Worm (Caenorhabditis elegans) whole organism, early embryonic: ENCODE measurements around the gene F56D6.21.

ENCODE experiments used
- B0310.2 ChIP-seq: sonication (generic microtip); optimal IDR thresholded peaks from 2 replicates; lab custom pipeline; 2016; ENCODE audit warnings: mild to moderate bottlenecking, missing genetic modification characterization, missing compliant biosample characterization
- F13C5.2 ChIP-seq: sonication (generic microtip); optimal IDR thresholded peaks from 2 replicates; lab custom pipeline; 2017; ENCODE audit warnings: mild to moderate bottlenecking, missing genetic modification characterization, inconsistent platforms, missing compliant biosample characterization
- aly-1 ChIP-seq: sonication (generic microtip); optimal IDR thresholded peaks from 2 replicates; lab custom pipeline; 2016; ENCODE audit warnings: missing genetic modification characterization, missing compliant biosample characterization
- ama-1 ChIP-seq: fragments of 150-350 bp; optimal IDR thresholded peaks from 2 replicates; lab custom pipeline; 2014
- ceh-13 ChIP-seq: fragments of 200-800 bp; sonication (Bioruptor generic); optimal IDR thresholded peaks from 2 replicates; lab custom pipeline; 2018; ENCODE audit warnings: mild to moderate bottlenecking, missing genetic modification characterization, missing compliant biosample characterization
- ceh-36 ChIP-seq: sonication (generic microtip); optimal IDR thresholded peaks from 2 replicates; lab custom pipeline; 2016; ENCODE audit warnings: missing genetic modification characterization, inconsistent platforms, missing compliant biosample characterization
- ets-7 ChIP-seq: sonication (generic microtip); optimal IDR thresholded peaks from 2 replicates; lab custom pipeline; 2016; ENCODE audit warnings: missing genotype, missing genetic modification characterization, missing compliant biosample characterization
- flt-1 ChIP-seq: fragments of 200-800 bp; sonication (Bioruptor generic); IDR thresholded peaks from 2 replicates; pipeline ENCODE4 v1.3.6; 2022; ENCODE audit warnings: missing genetic modification characterization, missing compliant biosample characterization
- hmbx-1 ChIP-seq: sonication (generic microtip); optimal IDR thresholded peaks from 2 replicates; lab custom pipeline; 2016; ENCODE audit warnings: mild to moderate bottlenecking, missing genetic modification characterization, missing compliant biosample characterization
- hmg-4 ChIP-seq: fragments of 200-800 bp; sonication (Bioruptor generic); optimal IDR thresholded peaks from 2 replicates; lab custom pipeline; 2018; ENCODE audit warnings: mild to moderate bottlenecking, missing genetic modification characterization, missing compliant biosample characterization
- hnd-1 ChIP-seq: sonication (generic microtip); optimal IDR thresholded peaks from 2 replicates; lab custom pipeline; 2016; ENCODE audit warnings: missing genetic modification characterization, missing compliant biosample characterization
- pes-1 ChIP-seq: fragments of 200-800 bp; sonication (Bioruptor generic); IDR thresholded peaks from 2 replicates; pipeline ENCODE4 v1.3.6; 2022; ENCODE audit warnings: missing genetic modification reagents, missing genetic modification characterization, missing compliant biosample characterization
- scrt-1 ChIP-seq: fragments of 200-800 bp; sonication (Bioruptor generic); IDR thresholded peaks from 2 replicates; pipeline ENCODE4 v1.3.6; 2022; ENCODE audit warnings: missing genetic modification characterization, missing compliant biosample characterization
- sea-1 ChIP-seq: fragments of 200-800 bp; sonication (Bioruptor generic); conservative IDR thresholded peaks from 2 replicates; pipeline ENCODE4 v1.3.6; 2022; ENCODE audit warnings: missing genetic modification characterization, missing compliant biosample characterization
- tbx-11 ChIP-seq: fragments of 200-800 bp; sonication (Bioruptor generic); IDR thresholded peaks from 2 replicates; pipeline ENCODE4 v1.3.6; 2022; ENCODE audit warnings: missing genetic modification characterization, missing compliant biosample characterization
- tbx-37 ChIP-seq: fragments of 200-800 bp; sonication (Bioruptor generic); conservative IDR thresholded peaks from 2 replicates; pipeline ENCODE4 v1.3.6; 2022; ENCODE audit warnings: missing genetic modification reagents, missing genetic modification characterization, missing compliant biosample characterization
- tra-4 ChIP-seq: sonication (generic microtip); optimal IDR thresholded peaks from 2 replicates; lab custom pipeline; 2017; ENCODE audit warnings: missing genetic modification characterization, missing compliant biosample characterization

The F56D6.21 gene

ce11 chrIV:3878283-3878938 lies 26.3 kb upstream of the F56D6.21 start, which contains the start of gene F37C4.6:
TSS of gene F37C4.6 (minus strand) at chrIV:3878333.
- TF ChIP-seq tbx-37 (GFP tag; lab: Robert Waterston, UW) (no peak), hmbx-1 (tag; lab: Kevin White, UChicago) (no peak), sea-1 (no peak), scrt-1 (no peak), tbx-11 (no peak), flt-1 (GFP tag; lab: Robert Waterston, UW) (no peak), ets-7 (tag; lab: Kevin White, UChicago) (no peak)

DNA sequence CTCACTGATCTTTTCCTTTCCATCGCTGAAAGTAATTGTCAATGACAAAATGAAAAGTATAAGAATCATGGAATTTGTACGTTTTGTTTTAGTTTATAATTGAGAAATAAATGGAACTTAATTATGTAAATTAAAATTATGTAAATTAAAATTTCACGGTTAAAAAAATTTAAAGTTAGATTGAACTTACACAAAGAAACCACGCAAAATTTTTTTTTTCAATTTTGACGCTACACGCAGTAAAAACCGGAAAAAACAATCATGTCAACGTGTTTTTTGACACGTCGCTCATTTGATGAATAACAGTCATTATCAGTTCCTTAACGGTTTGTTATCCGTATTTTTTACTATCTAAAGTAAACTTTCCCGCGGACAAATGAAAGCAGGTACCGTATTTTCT lies 23.6 kb upstream of the F56D6.21 start, which contains the start of the genes F37C4.8 and oac-23:
TSS of gene F37C4.8 (minus strand) at position 101 of the 400 bp plus-strand sequence.
TSS of gene oac-23 (plus strand) at position 323 of the 400 bp plus-strand sequence.
- TF ChIP-seq F13C5.2 (tag; lab: Kevin White, UChicago) (no peak), flt-1 (GFP tag; lab: Robert Waterston, UW) (no peak), B0310.2 (tag; lab: Kevin White, UChicago) (no peak), tbx-37 (GFP tag; lab: Robert Waterston, UW) (no peak), sea-1 (no peak), hnd-1 (tag; lab: Kevin White, UChicago) (no peak), hmbx-1 (tag; lab: Kevin White, UChicago) (no peak), ceh-36 (tag; lab: Kevin White, UChicago) (no peak), ceh-13 (no peak), ama-1 (lab: Kevin White, UChicago) (no peak), scrt-1 (no peak), hmg-4 (GFP tag; lab: Kevin White, UChicago) (no peak), pes-1 (GFP tag; lab: Robert Waterston, UW) (no peak), aly-1 (no peak), ets-7 (tag; lab: Kevin White, UChicago) (no peak), tra-4 (tag; lab: Kevin White, UChicago) (no peak), tbx-11 (no peak)

DNA sequence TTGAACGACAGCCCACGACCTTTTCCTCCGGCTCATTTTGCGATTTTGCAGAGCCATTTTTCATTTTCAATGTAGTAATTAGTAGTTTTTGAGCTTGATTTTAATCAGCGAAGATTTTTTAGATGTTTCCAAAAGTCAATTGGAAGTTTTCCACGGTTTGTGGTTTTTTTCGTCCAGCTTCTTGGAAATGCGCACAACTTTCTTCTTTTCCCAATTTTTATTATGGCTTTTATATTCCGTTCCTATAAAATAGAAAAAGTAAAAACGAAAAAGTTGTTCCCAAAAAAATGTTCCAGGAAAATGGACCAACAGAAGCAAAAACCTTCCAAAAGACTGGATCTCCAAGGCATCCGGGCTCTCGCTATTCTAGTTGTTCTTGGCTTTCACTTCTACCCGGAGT lies 19.4 kb upstream of the F56D6.21 start, which contains the start of gene oac-22:
TSS of gene oac-22 (plus strand) at position 301 of the 400 bp plus-strand sequence.
- TF ChIP-seq hnd-1 (tag; lab: Kevin White, UChicago) (no peak), ama-1 (lab: Kevin White, UChicago) (no peak), tra-4 (tag; lab: Kevin White, UChicago) (no peak), ceh-13 (no peak), aly-1 (no peak), ets-7 (tag; lab: Kevin White, UChicago) (no peak), B0310.2 (tag; lab: Kevin White, UChicago) (no peak), ceh-36 (tag; lab: Kevin White, UChicago) (no peak), scrt-1 (no peak), tbx-37 (GFP tag; lab: Robert Waterston, UW) (no peak), sea-1 (no peak), pes-1 (GFP tag; lab: Robert Waterston, UW) (no peak), tbx-11 (no peak), hmbx-1 (tag; lab: Kevin White, UChicago) (no peak), flt-1 (GFP tag; lab: Robert Waterston, UW) (no peak), F13C5.2 (tag; lab: Kevin White, UChicago) (no peak), hmg-4 (GFP tag; lab: Kevin White, UChicago) (no peak)

DNA sequence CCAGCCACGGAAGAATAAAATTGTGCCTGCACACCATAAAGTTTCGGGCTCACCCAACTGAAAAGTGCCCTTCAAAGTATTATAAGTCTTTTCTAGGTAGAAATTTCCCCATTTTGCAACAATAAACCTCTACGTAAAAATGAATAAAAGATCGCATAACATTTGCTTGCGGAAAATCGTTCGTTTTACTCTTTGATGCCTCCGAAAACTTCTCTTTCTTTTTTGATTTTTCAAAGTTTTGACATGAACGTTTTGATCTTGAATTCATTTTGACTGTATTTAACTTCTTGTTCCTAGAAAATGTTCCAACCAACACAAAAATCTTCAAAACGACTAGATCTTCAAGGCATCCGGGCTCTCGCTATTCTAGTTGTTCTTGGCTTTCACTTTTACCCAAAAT lies 15.8 kb upstream of the F56D6.21 start, which contains the start of gene oac-21:
TSS of gene oac-21 (plus strand) at position 301 of the 400 bp plus-strand sequence.
- TF ChIP-seq tbx-37 (GFP tag; lab: Robert Waterston, UW): no peak
- TF ChIP-seq tbx-11: no peak
- no peak for TF ChIP-seq hnd-1 (tag; lab: Kevin White, UChicago)
- TF ChIP-seq pes-1 (GFP tag; lab: Robert Waterston, UW): no peak
- no peak for TF ChIP-seq scrt-1
- no peak for TF ChIP-seq hmg-4 (GFP tag; lab: Kevin White, UChicago)
- no peak for TF ChIP-seq B0310.2 (tag; lab: Kevin White, UChicago)
- TF ChIP-seq ets-7 (tag; lab: Kevin White, UChicago): no peak
- TF ChIP-seq flt-1 (GFP tag; lab: Robert Waterston, UW): no peak
- TF ChIP-seq ceh-36 (tag; lab: Kevin White, UChicago): no peak
- TF ChIP-seq ama-1 (lab: Kevin White, UChicago): no peak

ce11 chrIV:3892027-3892426 lies 12.7 kb upstream of the F56D6.21 start, which contains the start of gene F56D6.9:
TSS of gene F56D6.9 (plus strand) at chrIV:3892327.
- TF ChIP-seq ceh-36 (tag; lab: Kevin White, UChicago) (no peak), pes-1 (GFP tag; lab: Robert Waterston, UW) (no peak), hnd-1 (tag; lab: Kevin White, UChicago) (no peak), F13C5.2 (tag; lab: Kevin White, UChicago) (no peak)

ce11 chrIV:3894004-3894480 lies 10.7 kb upstream of the F56D6.21 start, which contains the start of gene F56D6.8:
TSS of gene F56D6.8 (minus strand) at chrIV:3894430.
- TF ChIP-seq sea-1: no peak

- TF ChIP-seq sea-1 (no peak), scrt-1 (no peak), flt-1 (GFP tag; lab: Robert Waterston, UW) (no peak), tbx-11 (no peak), ceh-36 (tag; lab: Kevin White, UChicago) (no peak), ceh-13 (no peak), aly-1 (no peak), hmg-4 (GFP tag; lab: Kevin White, UChicago) (no peak), tra-4 (tag; lab: Kevin White, UChicago) (no peak), B0310.2 (tag; lab: Kevin White, UChicago) (no peak), ama-1 (lab: Kevin White, UChicago) (no peak), hnd-1 (tag; lab: Kevin White, UChicago) (no peak), ets-7 (tag; lab: Kevin White, UChicago) (no peak), hmbx-1 (tag; lab: Kevin White, UChicago) (no peak), F13C5.2 (tag; lab: Kevin White, UChicago) (no peak)
Measured at ce11 chrIV:3894770-3895169, 9.9 kb upstream of the F56D6.21 start, which contains the start of gene dct-8. TSS of gene dct-8 (plus strand) at chrIV:3895070.
